Fruit fly (Drosophila melanogaster): ENCODE results near the gene MED17.

MED17 gene

DNA sequence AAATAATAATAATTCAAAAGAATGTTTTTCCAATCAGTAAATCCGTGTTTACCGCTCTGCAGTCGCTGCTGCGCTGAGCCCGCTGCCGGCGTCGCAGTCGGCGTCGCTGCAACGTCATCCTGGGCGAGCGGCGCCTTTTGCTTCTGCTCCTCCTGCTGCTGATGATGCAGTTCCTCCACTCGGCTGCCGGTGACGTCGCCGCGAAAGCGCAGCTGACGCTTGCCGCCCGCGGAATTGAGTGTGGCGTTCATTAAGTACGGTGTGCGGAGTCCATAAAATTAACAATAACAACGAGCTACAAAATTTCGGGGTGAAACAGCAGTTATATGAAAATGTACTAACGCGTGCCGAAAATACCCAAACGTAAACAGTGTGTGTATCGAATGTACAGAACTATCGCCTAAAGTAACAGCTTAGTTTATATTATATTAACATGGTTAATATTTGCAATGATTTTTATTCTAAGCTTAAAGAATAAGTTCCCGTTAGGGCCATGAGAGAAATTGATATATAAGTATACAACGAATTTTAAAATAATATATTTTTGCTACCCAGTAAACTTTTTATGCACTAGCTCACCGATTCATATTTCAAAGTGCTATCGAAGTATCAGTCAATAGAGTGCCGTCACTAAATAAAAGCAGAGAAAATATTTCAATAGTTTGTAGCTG lies 24.7 kb upstream of the MED17 start, which contains the start of the genes CG7218 and Cbp20 (continued):
- TF ChIP-seq Ssrp (tag; optimal IDR thresholded peaks at IDR 0.05) (peak; percentile 49), CHES-1-like (GFP tag; optimal IDR thresholded peaks at IDR 0.05) (peak; percentile 72), CG31441 (GFP tag; IDR thresholded peaks at IDR 0.05) (peak; percentile 65), CG6683 (GFP tag; optimal IDR thresholded peaks at IDR 0.05) (no peak), bcd (GFP tag; optimal IDR thresholded peaks at IDR 0.05) (peak; percentile 57), Sry-δ (GFP tag; optimal IDR thresholded peaks at IDR 0.05) (peak; percentile 83), CG13775 (GFP tag; optimal IDR thresholded peaks at IDR 0.05) (peak; percentile 73), grau (tag; optimal IDR thresholded peaks at IDR 0.05) (peak; percentile 71), CG17361 (GFP tag; IDR thresholded peaks at IDR 0.05) (peak; percentile 80), CG2116 (GFP tag; optimal IDR thresholded peaks at IDR 0.05) (peak; percentile 83), zf30C (GFP tag; optimal IDR thresholded peaks at IDR 0.05) (no peak), esg (GFP tag; conservative IDR thresholded peaks at IDR 0.05) (0 out of 2 replicates have a peak, but pooled peaks have one; percentile 26), ap (GFP tag; IDR thresholded peaks at IDR 0.05) (no peak), jumu (GFP tag; optimal IDR thresholded peaks at IDR 0.05) (peak; percentile 36), ara (GFP tag; IDR thresholded peaks at IDR 0.05) (0 out of 2 replicates have a peak, but pooled peaks have one; percentile 22), CG10431 (GFP tag; optimal IDR thresholded peaks at IDR 0.05) (no peak), nerfin-1 (tag; optimal IDR thresholded peaks at IDR 0.05) (peak; percentile 50), CG10543 (GFP tag; optimal IDR thresholded peaks at IDR 0.05) (peak; percentile 52), phol (tag; optimal IDR thresholded peaks at IDR 0.05) (peak; percentile 64), CG4617 (GFP tag; optimal IDR thresholded peaks at IDR 0.05; ENCODE audit: borderline replicate concordance) (peak; percentile 83), GATAe (GFP tag; conservative IDR thresholded peaks at IDR 0.05) (no peak), CG11398 (GFP tag; optimal IDR thresholded peaks at IDR 0.05) (no peak), CG17568 (GFP tag; optimal IDR thresholded peaks at IDR 0.05) (peak; percentile 31), Tbp (GFP tag; optimal IDR thresholded peaks at IDR 0.05) (no peak), Hr78 (GFP tag; optimal IDR thresholded peaks at IDR 0.05) (no peak), Meics (GFP tag; optimal IDR thresholded peaks at IDR 0.05) (peak; percentile 70), Dek (tag; optimal IDR thresholded peaks at IDR 0.05) (peak; percentile 62), Chrac-16 (GFP tag; optimal IDR thresholded peaks at IDR 0.05) (peak; percentile 73), danr (GFP tag; IDR thresholded peaks at IDR 0.05) (0 out of 2 replicates have a peak, but pooled peaks have one; percentile 25), zen2 (GFP tag; IDR thresholded peaks at IDR 0.05; ENCODE audit: partially characterized antibody) (peak; percentile 65; the same call in 1 of the 3 replicates), Hmr (GFP tag; optimal IDR thresholded peaks at IDR 0.05) (peak; percentile 70), Camta (GFP tag; optimal IDR thresholded peaks at IDR 0.05) (peak; percentile 52), Bgb (GFP tag; IDR thresholded peaks at IDR 0.05; ENCODE audit: partially characterized antibody) (peak; percentile 79), fd102C (GFP tag; optimal IDR thresholded peaks at IDR 0.05) (no peak), CG13287 (GFP tag; IDR thresholded peaks at IDR 0.05; ENCODE audit: partially characterized antibody) (peak; percentile 91), Fer2 (tag; optimal IDR thresholded peaks at IDR 0.05) (peak; percentile 56), lab (GFP tag; optimal IDR thresholded peaks at IDR 0.05) (peak; percentile 82), NFAT (GFP tag; IDR thresholded peaks at IDR 0.05) (peak; percentile 95), Hsf (GFP tag; optimal IDR thresholded peaks at IDR 0.05) (peak; percentile 69), CG13894 (tag; optimal IDR thresholded peaks at IDR 0.05) (peak; percentile 69), gcm2 (GFP tag; optimal IDR thresholded peaks at IDR 0.05) (no peak), CTCF (GFP tag; optimal IDR thresholded peaks at IDR 0.05) (no peak), Gsc (GFP tag; IDR thresholded peaks at IDR 0.05) (no peak), Dll (GFP tag; IDR thresholded peaks at IDR 0.05; ENCODE audit: partially characterized antibody) (peak; percentile 96), CG11560 (tag; IDR thresholded peaks at IDR 0.05) (peak; percentile 93), sens (GFP tag) (peak; percentile 90), CG17186 (GFP tag; optimal IDR thresholded peaks at IDR 0.05) (peak; percentile 22), sim (GFP tag; IDR thresholded peaks at IDR 0.05) (no peak), CG13123 (GFP tag; optimal IDR thresholded peaks at IDR 0.05) (peak; percentile 65)
